Worm (Caenorhabditis elegans) whole organism, L4 larva: ENCODE measurements around the gene mdt-6.

Experiments
- F26F4.8 ChIP-seq: fragments of 200-800 bp; sonication (Bioruptor generic); conservative IDR thresholded peaks from 2 replicates; pipeline ENCODE4 v1.3.6; 2022; ENCODE audit warnings: missing genetic modification characterization, missing compliant biosample characterization
- F49E8.2 ChIP-seq: sonication (generic microtip); optimal IDR thresholded peaks from 2 replicates; lab custom pipeline; 2016; ENCODE audit warnings: missing compliant biosample characterization, mild to moderate bottlenecking, missing genetic modification characterization, borderline replicate concordance
- Y5F2A.4 ChIP-seq: fragments of 200-800 bp; sonication (Bioruptor generic); optimal IDR thresholded peaks from 2 replicates; lab custom pipeline; 2018; ENCODE audit warnings: mild to moderate bottlenecking, missing genetic modification characterization, missing compliant biosample characterization
- ZK337.2 ChIP-seq: fragments of 200-800 bp; sonication (Bioruptor generic); IDR thresholded peaks from 2 replicates; pipeline ENCODE4 v1.3.6; 2022; ENCODE audit warnings: missing genetic modification reagents, missing genetic modification characterization, missing compliant biosample characterization
- ZK546.5 ChIP-seq, 2 experiments: sonication (generic microtip); optimal IDR thresholded peaks; 2 replicates each; lab custom pipeline; 2017; ENCODE audit warnings: missing biosample characterization in 2 of 2, missing genetic modification characterization in 2 of 2
- ama-1 ChIP-seq: fragments of 150-350 bp; optimal IDR thresholded peaks from 2 replicates; lab custom pipeline; 2014; ENCODE audit warnings: inconsistent platforms, mixed read lengths
- ceh-20 ChIP-seq: fragments of 200-800 bp; sonication (Bioruptor generic); IDR thresholded peaks from 2 replicates; pipeline ENCODE4 v1.3.6; 2022; ENCODE audit warnings: missing genetic modification reagents, missing genetic modification characterization, missing compliant biosample characterization
- ceh-32 ChIP-seq: sonication (generic microtip); optimal IDR thresholded peaks from 2 replicates; lab custom pipeline; 2016; ENCODE audit warnings: mild to moderate bottlenecking, missing genetic modification characterization, missing compliant biosample characterization; ENCODE audit not compliant: poor library complexity
- ces-1 ChIP-seq: fragments of 150-350 bp; sonication (generic microtip); optimal IDR thresholded peaks from 4 replicates; lab custom pipeline; 2014; ENCODE audit warnings: missing biosample characterization, missing genetic modification reagents, missing genetic modification characterization
- daf-12 ChIP-seq: fragments of 150-350 bp; optimal IDR thresholded peaks from 2 replicates; lab custom pipeline; 2014; ENCODE audit warnings: missing biosample characterization, missing genetic modification reagents, missing genetic modification characterization
- dmd-9 ChIP-seq: fragments of 200-800 bp; sonication (Bioruptor generic); IDR thresholded peaks from 2 replicates; pipeline ENCODE4 v1.3.6; 2022; ENCODE audit warnings: missing genetic modification reagents, missing genetic modification characterization, missing compliant biosample characterization
- duxl-1 ChIP-seq: sonication (generic microtip); optimal IDR thresholded peaks from 2 replicates; lab custom pipeline; 2016; ENCODE audit warnings: mild to moderate bottlenecking, missing genetic modification characterization, moderate library complexity, missing compliant biosample characterization; ENCODE audit not compliant: poor library complexity
- nhr-237 ChIP-seq: sonication (generic microtip); optimal IDR thresholded peaks from 2 replicates; lab custom pipeline; 2017; ENCODE audit warnings: missing biosample characterization, missing genetic modification characterization
- nhr-28 ChIP-seq: fragments of 150-350 bp; optimal IDR thresholded peaks from 2 replicates; lab custom pipeline; 2014; ENCODE audit warnings: missing biosample characterization, missing genetic modification characterization
- nhr-42 ChIP-seq: fragments of 200-800 bp; sonication (Bioruptor generic); IDR thresholded peaks from 2 replicates; pipeline ENCODE4 v1.3.6; 2022; ENCODE audit warnings: missing genetic modification characterization, missing compliant biosample characterization
- php-3 ChIP-seq: fragments of 200-800 bp; sonication (Bioruptor generic); IDR thresholded peaks from 2 replicates; pipeline ENCODE4 v1.3.6; 2022; ENCODE audit warnings: missing genetic modification reagents, missing genetic modification characterization, missing compliant biosample characterization
- sdz-12 ChIP-seq: fragments of 200-800 bp; sonication (Bioruptor generic); optimal IDR thresholded peaks from 2 replicates; lab custom pipeline; 2018; ENCODE audit warnings: mild to moderate bottlenecking, missing genetic modification characterization, missing compliant biosample characterization
- snpc-1.2 ChIP-seq: fragments of 200-800 bp; sonication (Bioruptor generic); IDR thresholded peaks from 2 replicates; pipeline ENCODE4 v1.3.6; 2022; ENCODE audit warnings: missing genetic modification reagents, missing genetic modification characterization, missing compliant biosample characterization
- tag-97 ChIP-seq: fragments of 200-800 bp; sonication (Bioruptor generic); IDR thresholded peaks from 2 replicates; pipeline ENCODE4 v1.3.6; 2022; ENCODE audit warnings: missing genetic modification characterization, missing compliant biosample characterization
- unc-39 ChIP-seq: sonication (generic microtip); optimal IDR thresholded peaks from 2 replicates; lab custom pipeline; 2017; ENCODE audit warnings: missing biosample characterization, missing genetic modification characterization
- unc-62 ChIP-seq, 3 experiments: fragments of 150-350 bp in 1 of 3; sonication (generic microtip); optimal IDR thresholded peaks in 2 of 3; peaks in 1 of 3; 1 replicate in 1 of 3; 2 replicates in 2 of 3; lab custom pipeline; 2014 to 2017; ENCODE audit warnings: missing biosample characterization in 3 of 3, missing genetic modification characterization in 3 of 3, missing genetic modification reagents in 3 of 3, missing genotype in 1 of 3

mdt-6 gene

ce11 chrV:7015872-7016271 lies 43.6 kb downstream of the mdt-6 start, which contains the start of gene C33G8.13:
Gene C33G8.13 (minus strand): TSS chrV:7015972.
- TF ChIP-seq daf-12 = no peak
- TF ChIP-seq ZK337.2 (GFP tag; lab: Robert Waterston, UW) = no peak
- TF ChIP-seq F26F4.8 (GFP tag; lab: Robert Waterston, UW) = no peak
- TF ChIP-seq F49E8.2 (tag; lab: Kevin White, UChicago) = no peak
- TF ChIP-seq nhr-42 (GFP tag; lab: Robert Waterston, UW) = no peak
- no peak for TF ChIP-seq tag-97 (GFP tag; lab: Robert Waterston, UW)
- TF ChIP-seq nhr-28 (tag; lab: Kevin White, UChicago) = no peak
- no peak for TF ChIP-seq php-3

ce11 chrV:7012617-7013016 lies 46.8 kb downstream of the mdt-6 start, which contains the start of gene srw-127:
Gene srw-127 (plus strand): TSS chrV:7012917.
- TF ChIP-seq nhr-237 = no peak
- TF ChIP-seq ceh-20 (GFP tag; lab: Robert Waterston, UW) = no peak
- no peak for TF ChIP-seq daf-12
- no peak for TF ChIP-seq php-3
- TF ChIP-seq duxl-1 (tag; lab: Kevin White, UChicago) = no peak
- TF ChIP-seq ZK546.5 (tag; optimal IDR thresholded peaks at IDR 0.05; lab: Kevin White, UChicago) = no peak
- TF ChIP-seq ces-1 = no peak
- no peak for TF ChIP-seq F49E8.2 (tag; lab: Kevin White, UChicago)
- TF ChIP-seq dmd-9 (GFP tag; lab: Robert Waterston, UW) = no peak
- no peak for TF ChIP-seq snpc-1.2 (GFP tag; lab: Robert Waterston, UW)

- TF ChIP-seq sdz-12 (GFP tag; lab: Kevin White, UChicago) = no peak
- TF ChIP-seq ceh-32 = no peak
- TF ChIP-seq Y5F2A.4 (GFP tag; lab: Kevin White, UChicago) = no peak
- no peak for TF ChIP-seq ama-1 (lab: Kevin White, UChicago)
- no peak for TF ChIP-seq unc-39 (tag; lab: Kevin White, UChicago)
- no peak for TF ChIP-seq unc-62 (GFP tag; optimal IDR thresholded peaks at IDR 0.05 in 1 of 2; lab: Kevin White, UChicago)
- TF ChIP-seq unc-62 (tag; optimal IDR thresholded peaks at IDR 0.05; lab: Kevin White, UChicago) = no peak
- no peak for TF ChIP-seq ces-1
Observed at ce11 chrV:7009461-7009860, 50.0 kb downstream of the mdt-6 start, which contains the start of gene C33G8.2. Gene C33G8.2 (plus strand): TSS chrV:7009761.
